Worm (Caenorhabditis elegans): ENCODE measurements around the gene ptr-18.
A peak's percentile ranks its signal among the peaks of the same experiment; 100 is the strongest.

The ptr-18 gene

ce11 chrII:13004872-13005252 is 39.5 kb downstream of the ptr-18 start:
- TF ChIP-seq ama-1 (optimal IDR thresholded peaks at IDR 0.05) (no peak), daf-16 (GFP tag; optimal IDR thresholded peaks at IDR 0.05) (no peak), daf-16 (tag; optimal IDR thresholded peaks at IDR 0.05) (peak; percentile 67)

- TF ChIP-seq gei-8 (GFP tag; optimal IDR thresholded peaks at IDR 0.05), result no peak
- TF ChIP-seq ZK337.2 (GFP tag; IDR thresholded peaks at IDR 0.05), result no peak
- no peak for TF ChIP-seq tag-97 (GFP tag; IDR thresholded peaks at IDR 0.05)
- peak; percentile 81 for TF ChIP-seq hlh-11 (tag; optimal IDR thresholded peaks at IDR 0.05)
- no peak for TF ChIP-seq F10B5.3 (tag; optimal IDR thresholded peaks at IDR 0.05)
- no peak for TF ChIP-seq dmd-8 (GFP tag; IDR thresholded peaks at IDR 0.05)
- TF ChIP-seq nhr-41 (GFP tag; IDR thresholded peaks at IDR 0.05), result no peak
- no peak for TF ChIP-seq fkh-10 (GFP tag; optimal IDR thresholded peaks at IDR 0.05)
- no peak for TF ChIP-seq tra-1 (GFP tag; IDR thresholded peaks at IDR 0.05)
- TF ChIP-seq nhr-25 (tag; optimal IDR thresholded peaks at IDR 0.05; ENCODE audit: borderline replicate concordance, insufficient read depth), result no peak
- TF ChIP-seq mdt-29 (GFP tag; IDR thresholded peaks at IDR 0.05), result no peak
- TF ChIP-seq ceh-82 (tag; optimal IDR thresholded peaks at IDR 0.05), result no peak
- no peak for TF ChIP-seq ceh-20 (GFP tag; IDR thresholded peaks at IDR 0.05)
- TF ChIP-seq nhr-42 (GFP tag; IDR thresholded peaks at IDR 0.05), result no peak
- peak; percentile 67 for TF ChIP-seq nhr-77 (tag; optimal IDR thresholded peaks at IDR 0.05)
- no peak for TF ChIP-seq ZK546.5 (tag; optimal IDR thresholded peaks at IDR 0.05)
- TF ChIP-seq mep-1 (tag; optimal IDR thresholded peaks at IDR 0.05), result peak; percentile 58
- TF ChIP-seq ceh-62 (tag; optimal IDR thresholded peaks at IDR 0.05), result no peak
- no peak for TF ChIP-seq lin-1 (GFP tag; IDR thresholded peaks at IDR 0.05)
- TF ChIP-seq daf-16 (GFP tag; optimal IDR thresholded peaks at IDR 0.05), result no peak
- peak; percentile 84 for TF ChIP-seq daf-16 (tag; optimal IDR thresholded peaks at IDR 0.05)
- no peak for TF ChIP-seq nhr-111 (GFP tag; optimal IDR thresholded peaks at IDR 0.05)
- no peak for TF ChIP-seq nhr-102 (tag; optimal IDR thresholded peaks at IDR 0.05)
- no peak for TF ChIP-seq pha-4 (GFP tag; IDR thresholded peaks at IDR 0.05)
- no peak for TF ChIP-seq pha-4 (tag; optimal IDR thresholded peaks at IDR 0.05)
- no peak for TF ChIP-seq duxl-1 (tag; optimal IDR thresholded peaks at IDR 0.05; ENCODE audit: poor library complexity)
- TF ChIP-seq zip-11 (GFP tag; IDR thresholded peaks at IDR 0.05), result no peak
- TF ChIP-seq egl-27 (tag; optimal IDR thresholded peaks at IDR 0.05), result no peak
- no peak for TF ChIP-seq F26F4.8 (GFP tag; conservative IDR thresholded peaks at IDR 0.05)
- TF ChIP-seq zip-2 (tag; optimal IDR thresholded peaks at IDR 0.05), result no peak
- no peak for TF ChIP-seq ama-1 (optimal IDR thresholded peaks at IDR 0.05)
- TF ChIP-seq snpc-1.2 (GFP tag; IDR thresholded peaks at IDR 0.05), result no peak
- no peak for TF ChIP-seq Y105C5A.15 (GFP tag; IDR thresholded peaks at IDR 0.05)
- TF ChIP-seq F44E2.7 (GFP tag; IDR thresholded peaks at IDR 0.05), result no peak
- TF ChIP-seq ctbp-1 (GFP tag; IDR thresholded peaks at IDR 0.05), result no peak
- no peak for TF ChIP-seq snpc-4 (tag; optimal IDR thresholded peaks at IDR 0.05)
- peak; percentile 74 for TF ChIP-seq dmd-6 (GFP tag; IDR thresholded peaks at IDR 0.05)
- TF ChIP-seq nhr-10 (tag; optimal IDR thresholded peaks at IDR 0.05), result no peak
- TF ChIP-seq nhr-6 (tag; optimal IDR thresholded peaks at IDR 0.05), result no peak
- no peak for TF ChIP-seq madf-9 (GFP tag; conservative IDR thresholded peaks at IDR 0.05)
- TF ChIP-seq lin-13 (GFP tag; optimal IDR thresholded peaks at IDR 0.05), result no peak
- TF ChIP-seq dmd-9 (GFP tag; IDR thresholded peaks at IDR 0.05), result no peak
- TF ChIP-seq attf-4 (tag; optimal IDR thresholded peaks at IDR 0.05), result no peak
- TF ChIP-seq ceh-44 (GFP tag; IDR thresholded peaks at IDR 0.05), result no peak
- no peak for TF ChIP-seq Y48G9A.11 (GFP tag; IDR thresholded peaks at IDR 0.05)
- TF ChIP-seq nhr-11 (tag; optimal IDR thresholded peaks at IDR 0.05), result no peak
- no peak for TF ChIP-seq F37D6.2 (tag; optimal IDR thresholded peaks at IDR 0.05)
- no peak for TF ChIP-seq ces-1 (GFP tag; optimal IDR thresholded peaks at IDR 0.05)
- peak in 1 of 2 experiments; percentile 91 for TF ChIP-seq unc-62 (GFP tag; optimal IDR thresholded peaks at IDR 0.05 in 1 of 2)
- TF ChIP-seq unc-62 (tag; optimal IDR thresholded peaks at IDR 0.05), result no peak
- TF ChIP-seq mxl-3 (GFP tag; optimal IDR thresholded peaks at IDR 0.05), result peak; percentile 84
Measured at ce11 chrII:13006283-13006682, 40.9 kb downstream of the ptr-18 start.
